Fruit fly (Drosophila melanogaster) whole organism, embryonic: ENCODE results near the gene CG15549.

Source experiments
- CG10267 ChIP-seq: fragments of 200-800 bp; sonication (Bioruptor generic); optimal IDR thresholded peaks from 2 replicates; lab custom pipeline; 2018; ENCODE audit warnings: missing biosample characterization, mild to moderate bottlenecking, missing genetic modification characterization, moderate library complexity
- CG10366 ChIP-seq: fragments of 200-800 bp; sonication (Bioruptor generic); IDR thresholded peaks from 2 replicates; pipeline ENCODE4 v1.3.6; 2022; ENCODE audit warnings: missing biosample characterization, missing genetic modification characterization
- CG10959 ChIP-seq: fragments of 200-800 bp; sonication (Bioruptor generic); IDR thresholded peaks from 2 replicates; pipeline ENCODE4 v1.3.6; 2022; ENCODE audit warnings: missing biosample characterization, missing genetic modification characterization
- CG11085 ChIP-seq: fragments of 200-800 bp; sonication (Bioruptor generic); IDR thresholded peaks from 2 replicates; pipeline ENCODE4 v1.3.6; 2022; ENCODE audit warnings: missing biosample characterization, missing genetic modification characterization
- CG11093 ChIP-seq: fragments of 200-800 bp; sonication (Bioruptor generic); IDR thresholded peaks from 3 replicates; pipeline ENCODE4 v1.3.6; 2022; ENCODE audit warnings: missing biosample characterization, missing genetic modification characterization
- CG11398 ChIP-seq: fragments of 200-800 bp; sonication (Bioruptor generic); optimal IDR thresholded peaks from 2 replicates; lab custom pipeline; 2016; ENCODE audit warnings: missing biosample characterization, missing genetic modification characterization
- CG11695 ChIP-seq: fragments of 200-800 bp; sonication (Bioruptor generic); IDR thresholded peaks from 3 replicates; pipeline ENCODE4 v1.3.6; 2022; ENCODE audit warnings: missing biosample characterization, missing genetic modification characterization
- CG12155 ChIP-seq: fragments of 200-800 bp; sonication (Bioruptor generic); optimal IDR thresholded peaks from 3 replicates; lab custom pipeline; 2016; ENCODE audit warnings: missing biosample characterization, missing genetic modification characterization
- CG12391 ChIP-seq: fragments of 200-800 bp; sonication (Bioruptor generic); optimal IDR thresholded peaks from 3 replicates; lab custom pipeline; 2018; ENCODE audit warnings: missing biosample characterization, mild to moderate bottlenecking, missing genetic modification characterization, moderate library complexity
- CG12744 ChIP-seq: fragments of 200-800 bp; sonication (Bioruptor generic); optimal IDR thresholded peaks from 2 replicates; lab custom pipeline; 2016; ENCODE audit warnings: missing biosample characterization, missing genetic modification characterization
- CG13424 ChIP-seq: fragments of 200-800 bp; sonication (Bioruptor generic); optimal IDR thresholded peaks from 2 replicates; lab custom pipeline; 2019; ENCODE audit warnings: missing biosample characterization, mild to moderate bottlenecking, missing genetic modification characterization, moderate library complexity
- CG14014 ChIP-seq: fragments of 200-800 bp; sonication (Bioruptor generic); IDR thresholded peaks from 2 replicates; pipeline ENCODE4 v1.3.6; 2022; ENCODE audit warnings: missing biosample characterization, missing genetic modification characterization
- CG14050 ChIP-seq: fragments of 200-800 bp; sonication (Bioruptor generic); IDR thresholded peaks from 3 replicates; pipeline ENCODE4 v1.3.6; 2022; ENCODE audit warnings: missing biosample characterization, missing genetic modification characterization
- CG15696 ChIP-seq: fragments of 200-800 bp; sonication (Bioruptor generic); optimal IDR thresholded peaks from 2 replicates; lab custom pipeline; 2019; ENCODE audit warnings: missing biosample characterization, mild to moderate bottlenecking, missing genetic modification characterization, moderate library complexity
- CG18599 ChIP-seq: fragments of 200-800 bp; sonication (Bioruptor generic); optimal IDR thresholded peaks from 3 replicates; lab custom pipeline; 2017; ENCODE audit warnings: missing biosample characterization, missing genetic modification characterization, mild to moderate bottlenecking, moderate library complexity, missing genetic modification reagents
- CG2202 ChIP-seq: fragments of 200-800 bp; sonication (Bioruptor generic); optimal IDR thresholded peaks from 2 replicates; lab custom pipeline; 2018; ENCODE audit warnings: missing biosample characterization, mild to moderate bottlenecking, missing genetic modification characterization
- CG4854 ChIP-seq: fragments of 200-800 bp; sonication (Bioruptor generic); optimal IDR thresholded peaks from 2 replicates; lab custom pipeline; 2016; ENCODE audit warnings: missing biosample characterization, missing genetic modification characterization, inconsistent platforms
- CG6254 ChIP-seq: fragments of 200-800 bp; sonication (Bioruptor generic); optimal IDR thresholded peaks from 3 replicates; lab custom pipeline; 2017; ENCODE audit warnings: mild to moderate bottlenecking, missing biosample characterization, missing genetic modification reagents, missing genetic modification characterization
- CG6791 ChIP-seq: fragments of 200-800 bp; sonication (Bioruptor generic); IDR thresholded peaks from 3 replicates; pipeline ENCODE4 v1.3.6; 2022; ENCODE audit warnings: missing biosample characterization, missing genetic modification characterization; ENCODE audit not compliant: partially characterized antibody
- CG7271 ChIP-seq: fragments of 200-800 bp; sonication (Bioruptor generic); optimal IDR thresholded peaks from 2 replicates; lab custom pipeline; 2018; ENCODE audit warnings: missing biosample characterization, mild to moderate bottlenecking, missing genetic modification characterization, moderate library complexity
- CG8290 ChIP-seq, 3 experiments: fragments of 200-800 bp; sonication (Bioruptor generic); optimal IDR thresholded peaks; 2 replicates each; lab custom pipeline; 2016 to 2019; ENCODE audit warnings: missing biosample characterization in 3 of 3, missing genetic modification characterization in 3 of 3, mild to moderate bottlenecking in 2 of 3, moderate library complexity in 1 of 3
- CG9437 ChIP-seq: fragments of 200-800 bp; sonication (Bioruptor generic); optimal IDR thresholded peaks from 2 replicates; lab custom pipeline; 2018; ENCODE audit warnings: missing biosample characterization, mild to moderate bottlenecking, missing genetic modification characterization
- CG9817 ChIP-seq: fragments of 200-800 bp; sonication (Bioruptor generic); optimal IDR thresholded peaks from 2 replicates; lab custom pipeline; 2018; ENCODE audit warnings: missing biosample characterization, mild to moderate bottlenecking, missing genetic modification characterization, moderate library complexity
- Chrac-16 ChIP-seq: fragments of 200-800 bp; sonication (Bioruptor generic); optimal IDR thresholded peaks from 3 replicates; lab custom pipeline; 2016; ENCODE audit warnings: missing biosample characterization, missing genetic modification characterization
- Dip3 ChIP-seq: fragments of 200-800 bp; sonication (Bioruptor generic); optimal IDR thresholded peaks from 3 replicates; lab custom pipeline; 2016; ENCODE audit warnings: missing biosample characterization, missing genetic modification characterization
- Dll ChIP-seq: fragments of 200-800 bp; sonication (Bioruptor generic); IDR thresholded peaks from 4 replicates; pipeline ENCODE4 v1.3.6; 2022; ENCODE audit warnings: missing biosample characterization, missing genetic modification characterization; ENCODE audit not compliant: partially characterized antibody
- Hmr ChIP-seq: fragments of 200-800 bp; sonication (Bioruptor generic); optimal IDR thresholded peaks from 3 replicates; lab custom pipeline; 2017; ENCODE audit warnings: mild to moderate bottlenecking, missing biosample characterization, missing genetic modification reagents, missing genetic modification characterization
- Lpt ChIP-seq: fragments of >200 bp; optimal IDR thresholded peaks from 2 replicates; lab custom pipeline; 2018; ENCODE audit warnings: missing biosample characterization, missing genetic modification characterization
- Max ChIP-seq: fragments of 200-800 bp; sonication (Bioruptor generic); optimal IDR thresholded peaks from 2 replicates; lab custom pipeline; 2016; ENCODE audit warnings: missing biosample characterization, mild to moderate bottlenecking, missing genetic modification characterization
- NK7.1 ChIP-seq: fragments of 200-800 bp; sonication (Bioruptor generic); optimal IDR thresholded peaks from 3 replicates; lab custom pipeline; 2016; ENCODE audit warnings: missing biosample characterization, missing genetic modification characterization
- Stat92E ChIP-seq, 3 experiments: fragments of >200 bp in 2 of 3; fragments of 200-800 bp in 1 of 3; sonication (Bioruptor generic) in 1 of 3; optimal IDR thresholded peaks; 2 replicates each; lab custom pipeline; 2017 to 2019; ENCODE audit warnings: missing biosample characterization in 3 of 3, missing genetic modification characterization in 3 of 3, mild to moderate bottlenecking in 1 of 3, moderate library complexity in 1 of 3
- Taf1 ChIP-seq: fragments of 200-800 bp; sonication (Bioruptor generic); IDR thresholded peaks from 2 replicates; pipeline ENCODE4 v1.3.6; 2022; ENCODE audit warnings: missing biosample characterization, missing genetic modification characterization
- ab ChIP-seq: fragments of 200-800 bp; sonication (Bioruptor generic); optimal IDR thresholded peaks from 2 replicates; lab custom pipeline; 2016; ENCODE audit warnings: missing biosample characterization, missing genetic modification characterization
- ap ChIP-seq: fragments of 200-800 bp; sonication (Bioruptor generic); IDR thresholded peaks from 2 replicates; pipeline ENCODE4 v1.3.6; 2022; ENCODE audit warnings: missing biosample characterization, missing genetic modification characterization
- ara ChIP-seq: fragments of 200-800 bp; sonication (Bioruptor generic); IDR thresholded peaks from 2 replicates; pipeline ENCODE4 v1.3.6; 2022; ENCODE audit warnings: missing biosample characterization, missing genetic modification characterization
- cad ChIP-seq: fragments of >200 bp; optimal IDR thresholded peaks from 2 replicates; lab custom pipeline; 2017; ENCODE audit warnings: missing biosample characterization, missing genetic modification characterization
- ewg ChIP-seq: fragments of 200-800 bp; sonication (Bioruptor generic); optimal IDR thresholded peaks from 3 replicates; lab custom pipeline; 2017; ENCODE audit warnings: mild to moderate bottlenecking, missing biosample characterization, missing genetic modification reagents, missing genetic modification characterization
- exex ChIP-seq: fragments of 200-800 bp; sonication (Bioruptor generic); optimal IDR thresholded peaks from 4 replicates; lab custom pipeline; 2018; ENCODE audit warnings: missing biosample characterization, mild to moderate bottlenecking, missing genetic modification characterization, moderate library complexity
- fu2 ChIP-seq: fragments of 200-800 bp; sonication (Bioruptor generic); optimal IDR thresholded peaks from 2 replicates; lab custom pipeline; 2016; ENCODE audit warnings: missing biosample characterization, missing genetic modification characterization
- ham ChIP-seq: fragments of 200-800 bp; sonication (Bioruptor generic); IDR thresholded peaks from 2 replicates; pipeline ENCODE4 v1.3.6; 2022; ENCODE audit warnings: missing biosample characterization, missing genetic modification characterization
- ken ChIP-seq: fragments of 200-800 bp; sonication (Bioruptor generic); IDR thresholded peaks from 3 replicates; pipeline ENCODE4 v1.3.6; 2022; ENCODE audit warnings: missing biosample characterization, missing genetic modification characterization
- nom ChIP-seq: fragments of 200-800 bp; sonication (Bioruptor generic); optimal IDR thresholded peaks from 2 replicates; lab custom pipeline; 2017; ENCODE audit warnings: missing biosample characterization, missing genetic modification characterization, mild to moderate bottlenecking, moderate library complexity, missing genetic modification reagents
- org-1 ChIP-seq: fragments of 200-800 bp; sonication (Bioruptor generic); optimal IDR thresholded peaks from 2 replicates; lab custom pipeline; 2017; ENCODE audit warnings: missing biosample characterization, missing genetic modification characterization
- pzg ChIP-seq: fragments of 200-800 bp; sonication (Bioruptor generic); optimal IDR thresholded peaks from 3 replicates; lab custom pipeline; 2018; ENCODE audit warnings: missing biosample characterization, mild to moderate bottlenecking, missing genetic modification characterization, moderate library complexity
- sens-2 ChIP-seq: fragments of 200-800 bp; sonication (Bioruptor generic); IDR thresholded peaks from 2 replicates; pipeline ENCODE4 v1.3.6; 2022; ENCODE audit warnings: missing biosample characterization, missing genetic modification characterization
- tio ChIP-seq: fragments of 200-800 bp; sonication (Bioruptor generic); optimal IDR thresholded peaks from 2 replicates; lab custom pipeline; 2017; ENCODE audit warnings: missing biosample characterization, missing genetic modification characterization, inconsistent platforms
- tna ChIP-seq: fragments of 200-800 bp; sonication (Bioruptor generic); IDR thresholded peaks from 2 replicates; pipeline ENCODE4 v1.3.6; 2022; ENCODE audit warnings: missing biosample characterization, missing genetic modification characterization; ENCODE audit not compliant: partially characterized antibody
- toy ChIP-seq: fragments of 200-800 bp; sonication (Bioruptor generic); IDR thresholded peaks from 2 replicates; pipeline ENCODE4 v1.3.6; 2022; ENCODE audit warnings: missing biosample characterization, missing genetic modification characterization
- usp ChIP-seq: fragments of >200 bp; optimal IDR thresholded peaks from 2 replicates; lab custom pipeline; 2017; ENCODE audit warnings: missing biosample characterization, missing genetic modification characterization
- zen ChIP-seq: fragments of 200-800 bp; sonication (Bioruptor generic); optimal IDR thresholded peaks from 3 replicates; lab custom pipeline; 2018; ENCODE audit warnings: missing biosample characterization, mild to moderate bottlenecking, missing genetic modification characterization, moderate library complexity

Gene CG15549

dm6 chr3R:30888550-30889259, 47.6 kb downstream of the CG15549 start, which contains the start of gene Sap-r (continued):
- TF ChIP-seq CG10959 (GFP tag; lab: Robert Waterston, UW) (no peak), usp (GFP tag; lab: Kevin White, UChicago) (no peak), CG2202 (no peak), CG12155 (GFP tag; lab: Kevin White, UChicago) (peak; percentile 2), CG12744 (GFP tag; lab: Kevin White, UChicago) (no peak), CG14050 (GFP tag; lab: Robert Waterston, UW) (no peak), CG15696 (tag; lab: Kevin White, UChicago) (no peak), CG11085 (GFP tag; lab: Robert Waterston, UW) (no peak), Max (no peak), ewg (GFP tag; lab: Kevin White, UChicago) (no peak), Dll (peak; percentile 70), tio (GFP tag; lab: Kevin White, UChicago) (no peak), ken (GFP tag; lab: Robert Waterston, UW) (no peak), CG4854 (GFP tag; lab: Kevin White, UChicago) (peak; percentile 30), Dip3 (GFP tag; lab: Kevin White, UChicago) (no peak), CG6254 (GFP tag; lab: Kevin White, UChicago) (no peak), Taf1 (GFP tag; lab: Robert Waterston, UW) (no peak), CG7271 (tag; lab: Kevin White, UChicago) (no peak), tna (GFP tag; lab: Robert Waterston, UW) (peak; percentile 41), NK7.1 (GFP tag; lab: Kevin White, UChicago) (no peak), Chrac-16 (GFP tag; lab: Kevin White, UChicago) (no peak), CG14014 (no peak), Hmr (GFP tag; lab: Kevin White, UChicago) (peak; percentile 81), toy (GFP tag; lab: Robert Waterston, UW) (no peak), ham (GFP tag; lab: Robert Waterston, UW) (no peak), CG11695 (no peak), Lpt (no peak), Stat92E (GFP tag; optimal IDR thresholded peaks at IDR 0.05; lab: Kevin White, UChicago) (no peak), sens-2 (no peak), CG11398 (GFP tag; lab: Kevin White, UChicago) (no peak), CG6791 (GFP tag; lab: Robert Waterston, UW) (peak; percentile 78), CG18599 (GFP tag; lab: Kevin White, UChicago) (no peak), CG10366 (no peak), cad (no peak), zen (tag; lab: Kevin White, UChicago) (peak; percentile 77), ara (GFP tag; lab: Robert Waterston, UW) (no peak), ap (GFP tag; lab: Robert Waterston, UW) (no peak), CG10267 (tag; lab: Kevin White, UChicago) (peak; percentile 59), pzg (GFP tag; lab: Kevin White, UChicago) (peak; percentile 98), nom (GFP tag; lab: Kevin White, UChicago) (peak; percentile 41), CG11093 (GFP tag; lab: Robert Waterston, UW) (no peak), exex (tag; lab: Kevin White, UChicago) (peak; percentile 11), CG8290 (GFP tag; optimal IDR thresholded peaks at IDR 0.05; lab: Kevin White, UChicago) (peak; percentile 44), CG8290 (tag; optimal IDR thresholded peaks at IDR 0.05; lab: Kevin White, UChicago) (peak in 1 of 2 experiments; percentile 84), CG9437 (GFP tag; lab: Kevin White, UChicago) (no peak), ab (GFP tag; lab: Kevin White, UChicago) (no peak), org-1 (GFP tag; lab: Kevin White, UChicago) (no peak), CG13424 (peak; percentile 8), fu2 (GFP tag; lab: Kevin White, UChicago) (no peak), CG12391 (tag; lab: Kevin White, UChicago) (peak; percentile 22), CG9817 (tag; lab: Kevin White, UChicago) (no peak)
